Fruit fly (Drosophila melanogaster): ENCODE data around the gene Zcchc7.

The Zcchc7 gene

DNA sequence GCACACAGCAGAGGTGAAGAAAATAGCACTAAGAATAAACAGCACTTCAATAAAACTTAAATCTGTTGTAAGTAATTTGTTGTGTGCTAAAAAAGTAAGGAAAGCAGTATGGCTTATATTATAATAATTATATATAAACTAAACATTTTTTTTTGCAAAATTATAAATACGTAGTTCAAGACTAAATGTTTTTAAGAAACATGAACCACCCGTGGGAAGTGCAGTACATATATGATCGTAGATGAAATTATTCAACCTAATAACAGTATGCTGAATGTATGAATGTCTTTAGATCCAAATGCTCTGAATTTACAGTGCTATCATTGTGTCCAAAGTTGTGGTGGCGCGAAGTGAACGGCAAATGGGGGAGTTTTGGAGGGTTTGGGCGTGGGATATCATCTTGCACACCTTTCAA, 25.5 kb downstream of the Zcchc7 start:
- no peak for TF ChIP-seq ttk (optimal IDR thresholded peaks at IDR 0.05)
- TF ChIP-seq Myc (optimal IDR thresholded peaks at IDR 0.05): no peak
- TF ChIP-seq psq (optimal IDR thresholded peaks at IDR 0.05): no peak
- TF ChIP-seq h (optimal IDR thresholded peaks at IDR 0.05): no peak
- no peak for TF ChIP-seq Sin3A (optimal IDR thresholded peaks at IDR 0.05)
- TF ChIP-seq insv (optimal IDR thresholded peaks at IDR 0.05): no peak

DNA sequence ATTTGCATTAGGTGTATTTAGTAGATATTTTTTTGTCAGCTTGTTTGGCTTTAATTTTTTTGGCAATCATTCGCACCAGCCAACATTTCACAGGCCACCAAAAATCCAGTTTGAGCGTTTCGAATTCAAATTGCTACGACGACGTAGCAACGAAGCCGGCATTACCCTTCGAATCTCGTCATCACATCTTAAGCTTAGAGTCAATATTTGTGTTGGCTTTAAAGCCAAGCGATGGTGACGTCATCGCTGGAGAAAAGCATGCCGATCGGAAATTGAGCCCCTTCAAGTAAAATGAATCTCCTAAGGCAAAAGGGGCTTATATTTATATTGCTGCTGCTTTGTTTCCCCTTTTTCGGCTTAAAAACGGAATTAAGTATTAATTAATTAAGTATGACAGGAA, 26.4 kb downstream of the Zcchc7 start:
- no peak for TF ChIP-seq insv (optimal IDR thresholded peaks at IDR 0.05)

DNA sequence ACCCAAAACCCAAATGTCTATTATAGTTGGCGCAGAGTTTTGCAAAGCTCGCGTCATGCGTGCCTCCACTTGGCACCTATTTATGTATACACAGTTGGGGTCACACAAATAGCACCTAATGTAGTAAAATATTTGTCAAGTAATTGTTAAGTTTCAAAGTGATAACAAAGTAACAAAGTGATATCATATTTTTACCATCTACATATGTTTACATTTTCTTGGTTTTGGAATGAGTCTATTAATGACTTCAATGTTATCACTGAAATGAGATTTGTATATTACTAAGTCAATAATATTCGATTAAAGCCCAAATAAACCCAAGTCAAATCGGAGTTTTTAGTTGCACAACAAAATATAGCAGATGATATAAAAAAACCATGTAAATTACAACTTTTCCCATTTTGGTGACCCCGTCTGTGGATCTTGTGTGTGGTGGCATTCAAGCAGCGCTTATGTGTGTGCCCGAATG, 27.3 kb downstream of the Zcchc7 start:
- TF ChIP-seq ttk (optimal IDR thresholded peaks at IDR 0.05) (no peak), Sin3A (optimal IDR thresholded peaks at IDR 0.05) (no peak), h (optimal IDR thresholded peaks at IDR 0.05) (no peak), Myc (optimal IDR thresholded peaks at IDR 0.05) (no peak)

DNA sequence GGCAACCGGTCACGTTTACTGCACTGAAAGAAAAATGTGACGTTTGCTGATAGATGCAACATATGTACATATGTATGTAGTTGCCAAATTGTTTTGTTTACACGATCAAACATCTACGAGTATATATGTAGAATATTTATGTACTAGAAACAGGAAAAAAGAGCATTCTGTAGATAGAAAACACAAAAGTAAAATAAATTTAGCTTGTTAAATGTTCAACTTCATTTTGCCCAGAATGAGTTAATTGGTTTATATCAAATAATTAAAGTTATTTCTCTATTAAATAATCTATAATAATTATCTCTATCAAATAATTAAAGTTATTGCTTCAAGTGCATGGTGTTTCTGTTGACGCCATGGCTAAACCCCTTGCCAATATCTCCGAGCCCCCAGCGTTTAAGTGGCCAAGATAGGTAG, 27.9 kb downstream of the Zcchc7 start:
- TF ChIP-seq psq (optimal IDR thresholded peaks at IDR 0.05): no peak
- TF ChIP-seq Sin3A (optimal IDR thresholded peaks at IDR 0.05): no peak
- no peak for TF ChIP-seq ttk (optimal IDR thresholded peaks at IDR 0.05)

DNA sequence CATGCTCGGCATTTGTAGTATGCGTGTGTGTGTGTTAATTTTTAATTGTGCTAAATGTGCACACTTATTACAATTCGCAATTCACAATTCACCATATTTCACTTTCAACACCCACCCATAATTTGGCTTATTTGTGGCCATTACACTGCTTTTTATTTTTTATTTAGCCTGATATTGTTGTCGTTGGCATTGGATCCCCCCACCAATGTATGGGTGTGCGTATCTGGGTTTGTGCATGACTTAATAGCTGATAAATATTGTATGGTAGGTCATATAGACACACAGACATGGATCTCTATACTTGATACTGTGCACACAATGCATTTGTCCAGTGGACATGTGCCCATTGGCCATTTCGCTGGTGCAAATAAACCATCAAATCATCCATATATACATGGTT, 28.5 kb downstream of the Zcchc7 start:
- TF ChIP-seq h (optimal IDR thresholded peaks at IDR 0.05) (no peak), Myc (optimal IDR thresholded peaks at IDR 0.05) (no peak), Sin3A (optimal IDR thresholded peaks at IDR 0.05) (no peak), psq (optimal IDR thresholded peaks at IDR 0.05) (no peak), insv (optimal IDR thresholded peaks at IDR 0.05) (no peak), ttk (optimal IDR thresholded peaks at IDR 0.05) (no peak)

DNA sequence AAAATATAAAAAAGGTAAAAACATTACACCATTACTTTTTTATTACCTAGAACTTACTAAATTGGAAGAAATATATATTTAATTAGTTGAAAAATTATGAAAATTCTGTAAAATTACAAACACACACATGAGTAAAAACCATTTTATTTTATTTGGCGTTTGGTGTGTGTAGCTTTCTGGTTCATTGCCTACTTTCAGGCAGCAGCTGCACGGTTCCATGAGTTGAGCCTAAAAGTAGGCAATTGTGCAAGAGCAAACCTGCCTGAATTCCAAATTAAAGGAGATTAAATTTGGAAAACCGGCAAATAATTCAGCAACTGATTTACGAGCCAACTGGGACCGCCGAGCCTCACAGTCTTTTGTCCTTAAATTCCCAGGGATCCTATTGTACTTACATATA, 30.3 kb downstream of the Zcchc7 start:
- TF ChIP-seq ttk (optimal IDR thresholded peaks at IDR 0.05) (no peak), psq (optimal IDR thresholded peaks at IDR 0.05) (no peak), Sin3A (optimal IDR thresholded peaks at IDR 0.05) (no peak), h (optimal IDR thresholded peaks at IDR 0.05) (no peak), Myc (optimal IDR thresholded peaks at IDR 0.05) (no peak), insv (optimal IDR thresholded peaks at IDR 0.05) (no peak)

DNA sequence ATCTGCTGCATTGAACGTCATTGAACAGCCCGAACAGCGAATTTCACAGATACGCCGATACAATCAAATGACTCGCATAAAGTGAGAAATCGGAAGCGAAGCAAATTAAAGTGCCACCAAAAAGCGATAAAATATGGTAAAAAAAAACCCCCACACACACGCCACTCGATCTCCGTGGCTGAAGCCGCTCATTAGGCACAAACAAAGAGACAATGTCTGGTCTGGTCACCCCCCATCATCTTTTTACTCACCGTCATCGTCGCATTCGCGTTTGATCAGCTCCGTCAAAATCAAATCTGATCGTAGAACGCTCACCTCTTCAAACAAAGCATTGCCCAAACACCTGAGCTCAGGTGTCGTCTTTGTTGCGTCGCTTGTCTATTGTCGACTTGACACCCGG, 30.8 kb downstream of the Zcchc7 start:
- TF ChIP-seq Myc (optimal IDR thresholded peaks at IDR 0.05) (no peak), insv (optimal IDR thresholded peaks at IDR 0.05) (no peak), psq (optimal IDR thresholded peaks at IDR 0.05) (no peak), ttk (optimal IDR thresholded peaks at IDR 0.05) (no peak), Sin3A (optimal IDR thresholded peaks at IDR 0.05) (no peak)

DNA sequence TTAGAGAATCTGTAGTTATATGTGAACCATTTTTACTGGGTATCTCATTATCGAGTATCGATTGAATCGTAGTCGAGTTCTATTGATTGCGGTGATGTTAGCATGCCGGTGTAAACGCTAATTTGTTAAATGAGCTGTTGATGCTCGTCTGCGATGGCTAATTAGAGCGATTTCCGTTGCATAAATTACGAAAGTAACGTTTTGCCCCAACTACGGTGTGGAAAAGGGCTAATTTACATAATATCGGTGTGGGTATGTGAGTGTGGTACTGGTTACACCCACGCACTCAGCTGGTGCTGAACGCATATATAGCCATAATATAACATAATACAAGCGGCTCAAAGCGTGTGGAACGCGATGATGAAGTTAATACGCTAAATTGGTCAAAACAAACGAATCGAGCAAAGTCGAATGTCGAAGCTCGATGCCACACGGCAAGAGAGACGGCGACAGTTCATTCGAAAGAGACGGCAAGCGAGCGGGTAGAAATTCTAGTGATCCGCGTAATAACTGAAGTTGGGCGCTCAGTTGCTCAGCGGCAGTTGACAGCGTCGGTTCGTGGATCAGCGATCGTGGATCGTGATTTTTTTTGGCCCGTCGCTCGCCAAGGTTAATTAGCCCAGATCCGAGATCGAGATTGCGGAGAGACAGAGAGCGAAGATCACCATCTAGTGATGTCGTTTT, 31.7 kb downstream of the Zcchc7 start, which contains the start of gene CG32170:
Gene CG32170 (plus strand): TSS at position 525 of the 684 bp plus-strand sequence.
- TF ChIP-seq psq (optimal IDR thresholded peaks at IDR 0.05) (no peak), Sin3A (optimal IDR thresholded peaks at IDR 0.05) (no peak), h (optimal IDR thresholded peaks at IDR 0.05) (no peak), insv (optimal IDR thresholded peaks at IDR 0.05) (no peak), ttk (optimal IDR thresholded peaks at IDR 0.05) (no peak), Myc (optimal IDR thresholded peaks at IDR 0.05) (no peak)

DNA sequence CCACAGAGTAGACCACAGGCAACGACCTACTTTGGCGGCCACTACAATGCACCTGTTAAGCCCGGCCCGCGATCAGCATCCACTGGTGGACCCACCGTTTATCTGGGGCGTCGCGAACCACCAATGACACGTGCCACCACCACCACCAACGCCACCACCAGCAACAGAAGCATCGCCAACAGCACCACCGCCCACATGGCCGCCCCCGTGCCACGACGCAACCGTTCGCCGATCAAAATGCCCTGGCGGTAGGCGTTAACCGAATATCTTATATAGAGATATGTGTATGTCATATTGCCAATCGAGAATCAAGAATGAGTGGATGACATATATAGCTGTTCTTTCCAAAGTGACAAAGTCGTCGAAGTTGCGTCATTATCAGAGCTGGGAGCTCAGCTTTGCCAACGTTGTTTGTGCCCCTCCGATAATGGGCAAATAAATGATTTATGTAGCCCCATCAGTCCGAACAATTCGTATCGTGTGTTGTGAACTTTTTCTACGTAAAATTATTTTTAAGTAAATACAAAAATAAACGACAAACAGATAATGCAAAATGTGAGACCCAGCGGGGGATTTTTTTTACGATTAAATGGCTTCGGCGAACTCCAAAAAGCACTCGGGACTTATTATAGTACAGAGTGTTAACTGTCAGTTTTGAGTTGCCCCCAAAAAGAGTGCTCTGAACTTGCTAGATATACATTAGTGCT, 33.8 kb downstream of the Zcchc7 start:
- TF ChIP-seq psq (optimal IDR thresholded peaks at IDR 0.05): no peak
- TF ChIP-seq insv (optimal IDR thresholded peaks at IDR 0.05): no peak
- no peak for TF ChIP-seq Sin3A (optimal IDR thresholded peaks at IDR 0.05)
- no peak for TF ChIP-seq Myc (optimal IDR thresholded peaks at IDR 0.05)
- TF ChIP-seq ttk (optimal IDR thresholded peaks at IDR 0.05): no peak
- TF ChIP-seq h (optimal IDR thresholded peaks at IDR 0.05): no peak

DNA sequence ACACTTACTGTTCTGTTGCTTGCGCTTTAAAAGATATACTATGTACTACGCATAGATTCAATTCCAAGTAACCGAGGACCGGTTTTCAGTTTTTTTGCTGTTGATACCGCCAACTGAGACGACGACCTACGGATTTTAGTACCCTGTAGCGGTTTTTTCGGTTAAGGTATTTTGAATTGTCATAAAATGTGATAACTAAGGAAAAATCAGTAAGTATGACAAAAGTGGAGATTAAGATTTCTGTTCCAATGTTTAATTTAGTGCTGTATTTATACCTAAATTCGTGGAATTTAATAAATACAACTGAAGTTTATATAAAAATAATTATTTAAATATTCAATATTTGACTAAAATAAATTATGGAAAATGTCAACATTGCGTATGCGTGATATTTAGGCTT, 35.9 kb downstream of the Zcchc7 start:
- TF ChIP-seq Myc (optimal IDR thresholded peaks at IDR 0.05) (no peak), ttk (optimal IDR thresholded peaks at IDR 0.05) (no peak), psq (optimal IDR thresholded peaks at IDR 0.05) (no peak), h (optimal IDR thresholded peaks at IDR 0.05) (no peak), Sin3A (optimal IDR thresholded peaks at IDR 0.05) (no peak), insv (optimal IDR thresholded peaks at IDR 0.05) (no peak)

DNA sequence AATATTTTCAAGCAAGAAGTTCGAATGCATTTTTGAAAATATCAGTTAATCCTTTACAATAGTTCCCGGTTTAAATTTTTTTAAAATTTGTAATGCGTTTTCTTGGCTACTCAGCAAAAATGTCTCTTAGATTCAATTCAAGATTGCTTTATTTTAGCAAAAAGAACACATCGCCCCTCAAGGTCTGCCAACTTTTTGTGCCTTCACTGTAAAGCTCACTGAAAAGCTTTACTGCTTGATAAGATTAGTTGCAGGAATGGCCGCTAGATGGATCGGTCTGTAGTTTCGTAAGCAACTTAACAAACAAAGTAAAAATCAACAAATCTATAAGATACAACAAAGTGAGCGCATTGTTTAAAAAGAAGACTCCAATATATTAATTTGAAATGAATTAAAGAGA, 38.9 kb downstream of the Zcchc7 start:
- TF ChIP-seq Myc (optimal IDR thresholded peaks at IDR 0.05): no peak
- TF ChIP-seq psq (optimal IDR thresholded peaks at IDR 0.05): no peak
- no peak for TF ChIP-seq h (optimal IDR thresholded peaks at IDR 0.05)
- TF ChIP-seq ttk (optimal IDR thresholded peaks at IDR 0.05): no peak
- TF ChIP-seq insv (optimal IDR thresholded peaks at IDR 0.05): no peak
- no peak for TF ChIP-seq Sin3A (optimal IDR thresholded peaks at IDR 0.05)

DNA sequence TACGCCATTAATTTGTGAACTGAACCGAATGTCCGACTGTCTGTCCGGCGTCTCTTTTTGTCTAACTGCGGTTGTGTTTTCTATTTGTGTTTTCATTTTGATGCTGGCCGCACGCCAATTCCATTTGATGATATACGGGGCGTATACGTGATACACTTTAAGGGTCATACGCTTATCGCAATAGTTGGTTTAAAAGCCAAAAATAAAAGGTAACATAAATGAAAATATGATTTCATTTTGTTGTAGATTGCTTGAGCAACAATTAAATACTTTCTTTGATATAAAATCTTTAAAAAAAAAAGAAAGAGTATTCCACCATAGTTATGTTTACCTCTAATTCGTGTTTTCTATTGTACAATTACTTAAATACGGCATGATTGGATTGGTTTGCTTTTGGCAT, 39.9 kb downstream of the Zcchc7 start:
- TF ChIP-seq h (optimal IDR thresholded peaks at IDR 0.05) (no peak), ttk (optimal IDR thresholded peaks at IDR 0.05) (no peak), Myc (optimal IDR thresholded peaks at IDR 0.05) (no peak), Sin3A (optimal IDR thresholded peaks at IDR 0.05) (no peak), psq (optimal IDR thresholded peaks at IDR 0.05) (no peak), insv (optimal IDR thresholded peaks at IDR 0.05) (no peak)

All from Kc167 (cell line).